Fruit fly (Drosophila melanogaster): Measurements from ENCODE around the gene CG8750.

DNA sequence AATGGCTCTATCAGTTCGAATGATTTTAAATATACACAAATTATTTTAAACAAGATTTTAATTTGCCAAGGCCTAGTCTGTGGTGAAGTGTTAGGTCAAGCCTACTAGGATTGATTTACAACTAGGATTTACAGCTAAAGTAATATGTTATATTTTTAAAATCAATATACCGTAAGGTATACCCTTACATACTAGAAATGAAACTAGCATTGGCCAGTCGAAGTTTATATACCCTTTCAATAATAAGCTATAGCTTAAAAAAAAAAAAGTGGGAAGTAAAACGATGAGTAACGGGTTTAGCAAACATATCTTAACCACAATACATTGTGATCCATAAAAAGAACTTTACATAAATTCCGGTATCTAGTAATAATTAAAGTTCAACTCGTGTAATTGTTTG, at the start of gene CG8750:
- TF ChIP-seq CG1647 (GFP tag; optimal IDR thresholded peaks at IDR 0.05) (no peak), CG32767 (GFP tag; IDR thresholded peaks at IDR 0.05) (no peak), Scr (GFP tag; IDR thresholded peaks at IDR 0.05; ENCODE audit: partially characterized antibody) (no peak), tap (tag; optimal IDR thresholded peaks at IDR 0.05) (no peak), insv (GFP tag; optimal IDR thresholded peaks at IDR 0.05) (no peak), CG2120 (GFP tag; optimal IDR thresholded peaks at IDR 0.05) (no peak), phol (tag; optimal IDR thresholded peaks at IDR 0.05) (no peak), CG2199 (GFP tag; IDR thresholded peaks at IDR 0.05) (no peak), CG17385 (GFP tag; optimal IDR thresholded peaks at IDR 0.05) (no peak), CG18599 (GFP tag; optimal IDR thresholded peaks at IDR 0.05) (no peak), ro (GFP tag; IDR thresholded peaks at IDR 0.05) (no peak), klu (GFP tag; IDR thresholded peaks at IDR 0.05) (no peak), slbo (GFP tag; IDR thresholded peaks at IDR 0.05) (no peak), Vsx1 (GFP tag; optimal IDR thresholded peaks at IDR 0.05) (no peak)

All from whole organism, embryonic.